Worm (Caenorhabditis elegans): ENCODE measurements around the gene C28D4.4.

The C28D4.4 gene

DNA sequence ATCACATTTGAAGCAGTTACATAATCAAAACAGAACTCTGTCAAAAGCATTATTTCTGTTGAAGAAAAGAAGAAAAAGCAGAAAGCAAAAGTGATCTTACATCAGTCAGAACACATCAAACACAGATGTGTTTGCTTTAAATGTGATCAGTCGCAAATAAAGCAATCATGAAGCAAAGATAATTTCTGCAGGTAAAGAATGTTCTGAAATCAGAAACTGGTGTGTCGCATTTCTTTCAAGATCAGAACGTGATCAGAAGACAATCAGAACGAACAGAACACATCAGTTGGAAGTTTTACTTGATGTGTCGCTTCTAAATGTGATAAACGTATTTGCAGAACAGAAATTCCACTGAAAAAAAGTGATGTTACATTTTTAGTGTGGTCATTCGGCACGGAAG is 45.7 kb downstream of the C28D4.4 start:
- TF ChIP-seq flt-1 (GFP tag; IDR thresholded peaks at IDR 0.05) (no peak), ceh-36 (tag; optimal IDR thresholded peaks at IDR 0.05) (no peak), F13C5.2 (tag; optimal IDR thresholded peaks at IDR 0.05) (no peak), sea-1 (GFP tag; conservative IDR thresholded peaks at IDR 0.05) (no peak), ama-1 (optimal IDR thresholded peaks at IDR 0.05) (no peak), ets-7 (tag; optimal IDR thresholded peaks at IDR 0.05) (no peak), hmbx-1 (tag; optimal IDR thresholded peaks at IDR 0.05) (no peak), tbx-37 (GFP tag; conservative IDR thresholded peaks at IDR 0.05) (no peak), scrt-1 (GFP tag; IDR thresholded peaks at IDR 0.05) (no peak), tbx-11 (GFP tag; IDR thresholded peaks at IDR 0.05) (no peak), pes-1 (GFP tag; IDR thresholded peaks at IDR 0.05) (no peak), B0310.2 (tag; optimal IDR thresholded peaks at IDR 0.05) (no peak), hmg-4 (GFP tag; optimal IDR thresholded peaks at IDR 0.05) (no peak), aly-1 (tag; optimal IDR thresholded peaks at IDR 0.05) (no peak), hnd-1 (tag; optimal IDR thresholded peaks at IDR 0.05) (no peak)

ce11 chrIV:9697869-9698268 is 46.9 kb downstream of the C28D4.4 start:
- TF ChIP-seq pes-1 (GFP tag; IDR thresholded peaks at IDR 0.05) = no peak
- TF ChIP-seq tbx-11 (GFP tag; IDR thresholded peaks at IDR 0.05) = no peak
- TF ChIP-seq tra-4 (tag; optimal IDR thresholded peaks at IDR 0.05) = no peak
- no peak for TF ChIP-seq tbx-37 (GFP tag; conservative IDR thresholded peaks at IDR 0.05)
- no peak for TF ChIP-seq hmbx-1 (tag; optimal IDR thresholded peaks at IDR 0.05)
- no peak for TF ChIP-seq ets-7 (tag; optimal IDR thresholded peaks at IDR 0.05)
- no peak for TF ChIP-seq scrt-1 (GFP tag; IDR thresholded peaks at IDR 0.05)
- TF ChIP-seq sea-1 (GFP tag; conservative IDR thresholded peaks at IDR 0.05) = no peak
- no peak for TF ChIP-seq F13C5.2 (tag; optimal IDR thresholded peaks at IDR 0.05)

DNA sequence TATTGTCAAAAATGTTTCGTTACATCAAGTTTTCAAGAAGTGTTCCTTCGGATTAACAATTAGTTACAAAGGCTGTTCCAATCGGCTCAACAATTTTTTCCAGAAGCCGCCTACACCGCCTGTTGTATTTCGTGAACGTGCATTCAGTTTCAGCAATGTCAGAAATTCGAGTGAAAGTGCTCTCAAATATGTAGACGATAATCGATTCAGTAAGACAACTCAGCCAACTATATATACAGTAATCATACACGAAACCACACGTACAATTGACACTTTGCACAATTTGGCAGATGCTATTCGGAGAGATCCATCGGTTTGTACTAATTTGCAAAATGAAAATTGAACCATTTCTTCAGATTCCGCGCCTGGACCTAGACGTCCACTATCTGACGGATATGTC is 48.3 kb downstream of the C28D4.4 start:
- TF ChIP-seq sea-1 (GFP tag; conservative IDR thresholded peaks at IDR 0.05) = no peak
